Fruit fly (Drosophila melanogaster) S2 (cell line): ENCODE results near the gene Hmu.

Experiments used
- CG8478 ChIP-seq: fragments of >200 bp; optimal IDR thresholded peaks from 2 replicates; lab custom pipeline; 2018
- CTCF ChIP-seq, 2 experiments: fragments of >200 bp; optimal IDR thresholded peaks; 2 replicates each; lab custom pipeline; 2018

dm6 chr3R:27244742-27245400 lies 43.7 kb upstream of the Hmu start, which contains the start of gene CG18766:
- peak; percentile 11 for TF ChIP-seq CG8478 (lab: Kevin White, UChicago)
- peak; percentile 53 to 65 for TF ChIP-seq CTCF (optimal IDR thresholded peaks at IDR 0.05; lab: Kevin White, UChicago)
